Fruit fly (Drosophila melanogaster): Measurements from ENCODE around the gene GckIII.

The GckIII gene

dm6 chr3R:17039993-17040807 lies 45.1 kb upstream of the GckIII start, which contains the start of the genes CG18213 and Trm7-32 (continued):
- TF ChIP-seq pnt (GFP tag; optimal IDR thresholded peaks at IDR 0.05), result no peak
- TF ChIP-seq abd-A (tag; optimal IDR thresholded peaks at IDR 0.05), result no peak
- TF ChIP-seq sna (GFP tag; IDR thresholded peaks at IDR 0.05; ENCODE audit: partially characterized antibody), result peak; percentile 80
- no peak for TF ChIP-seq Nf-YB (GFP tag; optimal IDR thresholded peaks at IDR 0.05)
- peak; percentile 72 for TF ChIP-seq hbn (GFP tag; IDR thresholded peaks at IDR 0.05; ENCODE audit: partially characterized antibody)
- peak; percentile 87; the same call in 2 of the 3 replicates for TF ChIP-seq Opbp (GFP tag; IDR thresholded peaks at IDR 0.05; ENCODE audit: partially characterized antibody)
- TF ChIP-seq Bdp1 (GFP tag; optimal IDR thresholded peaks at IDR 0.05), result no peak
- peak in 1 of 2 experiments; percentile 18 for TF ChIP-seq insv (GFP tag; optimal IDR thresholded peaks at IDR 0.05)
- peak; percentile 85 for TF ChIP-seq CG14860 (GFP tag; IDR thresholded peaks at IDR 0.05; ENCODE audit: partially characterized antibody)
- TF ChIP-seq CG11398 (GFP tag; optimal IDR thresholded peaks at IDR 0.05), result no peak
- peak; percentile 62 for TF ChIP-seq gfzf (GFP tag; optimal IDR thresholded peaks at IDR 0.05)
- TF ChIP-seq nerfin-2 (GFP tag; IDR thresholded peaks at IDR 0.05; ENCODE audit: partially characterized antibody), result peak; percentile 36; the same call in 1 of the 2 replicates
- peak; percentile 59 for TF ChIP-seq CG2116 (GFP tag; optimal IDR thresholded peaks at IDR 0.05)
- peak; percentile 76 for TF ChIP-seq Doc3 (GFP tag; IDR thresholded peaks at IDR 0.05; ENCODE audit: partially characterized antibody)
- TF ChIP-seq Hey (tag; optimal IDR thresholded peaks at IDR 0.05), result no peak
- no peak for TF ChIP-seq salm (tag; optimal IDR thresholded peaks at IDR 0.05)
- peak; percentile 87 for TF ChIP-seq Dref (GFP tag; IDR thresholded peaks at IDR 0.05)
- TF ChIP-seq CG16863 (GFP tag; optimal IDR thresholded peaks at IDR 0.05), result no peak
- TF ChIP-seq CG11247 (GFP tag; IDR thresholded peaks at IDR 0.05), result no peak
- TF ChIP-seq CG12659 (GFP tag; optimal IDR thresholded peaks at IDR 0.05), result peak; percentile 55
- peak; percentile 80 for TF ChIP-seq E2f2 (GFP tag; IDR thresholded peaks at IDR 0.05)
- TF ChIP-seq sug (tag; optimal IDR thresholded peaks at IDR 0.05), result no peak
- no peak for TF ChIP-seq Chrac-16 (GFP tag; optimal IDR thresholded peaks at IDR 0.05)
- TF ChIP-seq vnd (GFP tag; IDR thresholded peaks at IDR 0.05; ENCODE audit: partially characterized antibody), result peak; percentile 86
- TF ChIP-seq toy (GFP tag; IDR thresholded peaks at IDR 0.05), result no peak
- TF ChIP-seq cad (GFP tag; optimal IDR thresholded peaks at IDR 0.05), result no peak
- TF ChIP-seq Ptx1 (GFP tag; IDR thresholded peaks at IDR 0.05), result no peak
- TF ChIP-seq ind (GFP tag; optimal IDR thresholded peaks at IDR 0.05), result peak; percentile 3
- TF ChIP-seq CG7928 (GFP tag; optimal IDR thresholded peaks at IDR 0.05), result peak; percentile 88
- no peak for TF ChIP-seq dysf (GFP tag; IDR thresholded peaks at IDR 0.05)
- no peak for TF ChIP-seq CG12071 (GFP tag; optimal IDR thresholded peaks at IDR 0.05)
- TF ChIP-seq Sry-β (GFP tag; optimal IDR thresholded peaks at IDR 0.05), result peak; percentile 58
- no peak for TF ChIP-seq Neu2 (GFP tag; optimal IDR thresholded peaks at IDR 0.05; ENCODE audit: borderline replicate concordance)
- TF ChIP-seq CG7963 (GFP tag; IDR thresholded peaks at IDR 0.05; ENCODE audit: partially characterized antibody), result peak; percentile 68; the same call in 1 of the 3 replicates
- TF ChIP-seq CG3281 (GFP tag; optimal IDR thresholded peaks at IDR 0.05), result no peak
- TF ChIP-seq CG31365 (tag; optimal IDR thresholded peaks at IDR 0.05), result no peak
- TF ChIP-seq Dad (GFP tag; optimal IDR thresholded peaks at IDR 0.05), result no peak
- TF ChIP-seq CG9817 (tag; optimal IDR thresholded peaks at IDR 0.05), result peak; percentile 35
- TF ChIP-seq CG7372 (GFP tag; IDR thresholded peaks at IDR 0.05), result peak; percentile 10; the same call in 1 of the 2 replicates
- peak; percentile 45 for TF ChIP-seq CG1603 (tag; optimal IDR thresholded peaks at IDR 0.05)
- peak; percentile 59 for TF ChIP-seq CG2120 (GFP tag; optimal IDR thresholded peaks at IDR 0.05)
- TF ChIP-seq CG4820 (GFP tag; optimal IDR thresholded peaks at IDR 0.05), result no peak
- no peak for TF ChIP-seq HLH3B (GFP tag; IDR thresholded peaks at IDR 0.05)
- no peak for TF ChIP-seq CG17186 (GFP tag; optimal IDR thresholded peaks at IDR 0.05)
- peak; percentile 89 for TF ChIP-seq row (GFP tag; IDR thresholded peaks at IDR 0.05)
- TF ChIP-seq CoRest (tag; optimal IDR thresholded peaks at IDR 0.05), result peak; percentile 47
- peak; percentile 12 for TF ChIP-seq CG3995 (GFP tag; optimal IDR thresholded peaks at IDR 0.05)
- peak; percentile 81 for TF ChIP-seq unc-4 (GFP tag; IDR thresholded peaks at IDR 0.05; ENCODE audit: partially characterized antibody)
